Fruit fly (Drosophila melanogaster) whole organism, embryonic: Measurements from ENCODE around the gene CG6168.
A peak's percentile ranks its signal among the peaks of the same experiment; 100 is the strongest.

ENCODE experiments used
- Abd-B ChIP-seq: fragments of 200-800 bp; sonication (Bioruptor generic); optimal IDR thresholded peaks from 2 replicates; lab custom pipeline; 2018; ENCODE audit warnings: missing biosample characterization, mild to moderate bottlenecking, missing genetic modification characterization, moderate library complexity
- B-H2 ChIP-seq: fragments of 200-800 bp; sonication (Bioruptor generic); optimal IDR thresholded peaks from 2 replicates; lab custom pipeline; 2018; ENCODE audit warnings: missing biosample characterization, mild to moderate bottlenecking, missing genetic modification characterization
- CG1024 ChIP-seq: fragments of 200-800 bp; sonication (Bioruptor generic); IDR thresholded peaks from 2 replicates; pipeline ENCODE4 v1.3.6; 2022; ENCODE audit warnings: missing biosample characterization, missing genetic modification characterization
- CG11695 ChIP-seq: fragments of 200-800 bp; sonication (Bioruptor generic); IDR thresholded peaks from 3 replicates; pipeline ENCODE4 v1.3.6; 2022; ENCODE audit warnings: missing biosample characterization, missing genetic modification characterization
- CG13894 ChIP-seq: fragments of 200-800 bp; sonication (Bioruptor generic); optimal IDR thresholded peaks from 3 replicates; lab custom pipeline; 2018; ENCODE audit warnings: missing biosample characterization, mild to moderate bottlenecking, missing genetic modification characterization, moderate library complexity
- CG15073 ChIP-seq: fragments of 200-800 bp; sonication (Bioruptor generic); optimal IDR thresholded peaks from 2 replicates; lab custom pipeline; 2016; ENCODE audit warnings: missing biosample characterization, missing genetic modification characterization
- CG1647 ChIP-seq: fragments of 200-800 bp; sonication (Bioruptor generic); optimal IDR thresholded peaks from 3 replicates; lab custom pipeline; 2016; ENCODE audit warnings: missing biosample characterization, missing genetic modification characterization
- CG17328 ChIP-seq: fragments of 200-800 bp; sonication (Bioruptor generic); IDR thresholded peaks from 2 replicates; pipeline ENCODE4 v1.3.6; 2022; ENCODE audit warnings: missing biosample characterization, missing genetic modification characterization
- CG2116 ChIP-seq: fragments of 200-800 bp; sonication (Bioruptor generic); optimal IDR thresholded peaks from 3 replicates; lab custom pipeline; 2018; ENCODE audit warnings: missing biosample characterization, mild to moderate bottlenecking, missing genetic modification characterization
- CG30403 ChIP-seq: fragments of 200-800 bp; sonication (Bioruptor generic); optimal IDR thresholded peaks from 3 replicates; lab custom pipeline; 2016; ENCODE audit warnings: missing biosample characterization, missing genetic modification characterization
- CG32532 ChIP-seq: fragments of 200-800 bp; sonication (Bioruptor generic); IDR thresholded peaks from 2 replicates; pipeline ENCODE4 v1.3.6; 2022; ENCODE audit warnings: missing biosample characterization, missing genetic modification characterization
- CG3847 ChIP-seq: fragments of 200-800 bp; sonication (Bioruptor generic); IDR thresholded peaks from 2 replicates; pipeline ENCODE4 v1.3.6; 2022; ENCODE audit warnings: missing biosample characterization, missing genetic modification characterization
- CG43689 ChIP-seq: fragments of 200-800 bp; sonication (Bioruptor generic); IDR thresholded peaks from 2 replicates; pipeline ENCODE4 v1.3.6; 2022; ENCODE audit warnings: missing biosample characterization, missing genetic modification characterization
- CG5953 ChIP-seq: fragments of 200-800 bp; sonication (Bioruptor generic); IDR thresholded peaks from 2 replicates; pipeline ENCODE4 v1.3.6; 2022; ENCODE audit warnings: missing biosample characterization, missing genetic modification characterization
- CG6683 ChIP-seq: fragments of 200-800 bp; sonication (Bioruptor generic); optimal IDR thresholded peaks from 2 replicates; lab custom pipeline; 2017; ENCODE audit warnings: missing biosample characterization, mild to moderate bottlenecking, missing genetic modification characterization, missing genetic modification reagents
- CG6765 ChIP-seq: fragments of 200-800 bp; sonication (Bioruptor generic); optimal IDR thresholded peaks from 3 replicates; lab custom pipeline; 2017; ENCODE audit warnings: missing biosample characterization, mild to moderate bottlenecking, missing genetic modification characterization
- CG6791 ChIP-seq: fragments of 200-800 bp; sonication (Bioruptor generic); IDR thresholded peaks from 3 replicates; pipeline ENCODE4 v1.3.6; 2022; ENCODE audit warnings: missing biosample characterization, missing genetic modification characterization; ENCODE audit not compliant: partially characterized antibody
- CG7556 ChIP-seq: fragments of 200-800 bp; sonication (Bioruptor generic); optimal IDR thresholded peaks from 2 replicates; lab custom pipeline; 2017; ENCODE audit warnings: missing biosample characterization, mild to moderate bottlenecking, missing genetic modification characterization
- CG7786 ChIP-seq: fragments of 200-800 bp; sonication (Bioruptor generic); optimal IDR thresholded peaks from 2 replicates; lab custom pipeline; 2016; ENCODE audit warnings: missing biosample characterization, missing genetic modification characterization
- CG9817 ChIP-seq: fragments of 200-800 bp; sonication (Bioruptor generic); optimal IDR thresholded peaks from 2 replicates; lab custom pipeline; 2018; ENCODE audit warnings: missing biosample characterization, mild to moderate bottlenecking, missing genetic modification characterization, moderate library complexity
- CHES-1-like ChIP-seq: fragments of 200-800 bp; sonication (Bioruptor generic); optimal IDR thresholded peaks from 2 replicates; lab custom pipeline; 2016; ENCODE audit warnings: missing biosample characterization, missing genetic modification characterization
- CTCF ChIP-seq: fragments of 200-800 bp; sonication (Bioruptor generic); optimal IDR thresholded peaks from 2 replicates; lab custom pipeline; 2017; ENCODE audit warnings: missing biosample characterization, mild to moderate bottlenecking, missing genetic modification characterization, moderate library complexity
- D19B ChIP-seq: fragments of 200-800 bp; sonication (Bioruptor generic); optimal IDR thresholded peaks from 2 replicates; lab custom pipeline; 2017; ENCODE audit warnings: missing biosample characterization, mild to moderate bottlenecking, missing genetic modification characterization
- Fer3 ChIP-seq: fragments of 200-800 bp; sonication (Bioruptor generic); optimal IDR thresholded peaks from 2 replicates; lab custom pipeline; 2018; ENCODE audit warnings: missing biosample characterization, mild to moderate bottlenecking, missing genetic modification characterization, moderate library complexity
- Gsc ChIP-seq: fragments of 200-800 bp; sonication (Bioruptor generic); IDR thresholded peaks from 2 replicates; pipeline ENCODE4 v1.3.6; 2022; ENCODE audit warnings: missing biosample characterization, missing genetic modification characterization
- HHEX ChIP-seq: fragments of 200-800 bp; sonication (Bioruptor generic); optimal IDR thresholded peaks from 3 replicates; lab custom pipeline; 2017; ENCODE audit warnings: missing biosample characterization, mild to moderate bottlenecking, missing genetic modification characterization, missing genetic modification reagents
- Hr78 ChIP-seq, 2 experiments: fragments of 200-800 bp in 1 of 2; fragments of >200 bp in 1 of 2; sonication (Bioruptor generic) in 1 of 2; optimal IDR thresholded peaks; 2 replicates each; lab custom pipeline; 2017 to 2019; ENCODE audit warnings: missing biosample characterization in 2 of 2, missing genetic modification characterization in 2 of 2, mild to moderate bottlenecking in 1 of 2, moderate library complexity in 1 of 2
- Lim3 ChIP-seq: fragments of 200-800 bp; sonication (Bioruptor generic); IDR thresholded peaks from 2 replicates; pipeline ENCODE4 v1.3.6; 2022; ENCODE audit warnings: missing biosample characterization, missing genetic modification characterization
- Opbp ChIP-seq: fragments of 200-800 bp; sonication (Bioruptor generic); IDR thresholded peaks from 3 replicates; pipeline ENCODE4 v1.3.6; 2022; ENCODE audit warnings: missing biosample characterization, missing genetic modification characterization; ENCODE audit not compliant: partially characterized antibody
- PHDP ChIP-seq: fragments of 200-800 bp; sonication (Bioruptor generic); optimal IDR thresholded peaks from 3 replicates; lab custom pipeline; 2018; ENCODE audit warnings: missing biosample characterization, mild to moderate bottlenecking, missing genetic modification characterization, moderate library complexity
- Trl ChIP-seq, 3 experiments: fragments of >200 bp in 2 of 3; fragments of 200-800 bp in 1 of 3; sonication (Bioruptor generic) in 1 of 3; optimal IDR thresholded peaks; 2 replicates in 1 of 3; 3 replicates in 2 of 3; lab custom pipeline; 2016 to 2017; ENCODE audit warnings: missing biosample characterization in 1 of 3, missing genetic modification characterization in 1 of 3
- crol ChIP-seq: fragments of 200-800 bp; sonication (Bioruptor generic); IDR thresholded peaks from 2 replicates; pipeline ENCODE4 v1.3.6; 2022; ENCODE audit warnings: missing biosample characterization, missing genetic modification characterization
- crp ChIP-seq, 2 experiments: fragments of 200-800 bp; sonication (Bioruptor generic); optimal IDR thresholded peaks; 2 replicates in 1 of 2; 3 replicates in 1 of 2; lab custom pipeline; 2017; ENCODE audit warnings: missing biosample characterization in 2 of 2, missing genetic modification characterization in 2 of 2, mild to moderate bottlenecking in 1 of 2, moderate library complexity in 1 of 2
- disco-r ChIP-seq: fragments of 200-800 bp; sonication (Bioruptor generic); optimal IDR thresholded peaks from 2 replicates; lab custom pipeline; 2016; ENCODE audit warnings: missing biosample characterization, missing genetic modification characterization
- fd96Cb ChIP-seq: fragments of 200-800 bp; sonication (Bioruptor generic); optimal IDR thresholded peaks from 2 replicates; lab custom pipeline; 2018; ENCODE audit warnings: missing biosample characterization, mild to moderate bottlenecking, missing genetic modification characterization, moderate library complexity
- grau ChIP-seq: fragments of 200-800 bp; optimal IDR thresholded peaks from 3 replicates; lab custom pipeline; 2019; ENCODE audit warnings: missing biosample characterization, mild to moderate bottlenecking, missing genetic modification characterization, moderate library complexity
- gt ChIP-seq: fragments of 200-800 bp; sonication (Bioruptor generic); IDR thresholded peaks from 2 replicates; pipeline ENCODE4 v1.3.6; 2022; ENCODE audit warnings: missing biosample characterization, missing genetic modification characterization
- lbe ChIP-seq: fragments of 200-800 bp; sonication (Bioruptor generic); optimal IDR thresholded peaks from 2 replicates; lab custom pipeline; 2016; ENCODE audit warnings: missing biosample characterization, mild to moderate bottlenecking, missing genetic modification characterization
- lmd ChIP-seq: fragments of 200-800 bp; sonication (Bioruptor generic); IDR thresholded peaks from 2 replicates; pipeline ENCODE4 v1.3.6; 2022; ENCODE audit warnings: missing biosample characterization, missing genetic modification characterization
- oc ChIP-seq: fragments of 200-800 bp; sonication (Bioruptor generic); optimal IDR thresholded peaks from 2 replicates; lab custom pipeline; 2018; ENCODE audit warnings: missing biosample characterization, mild to moderate bottlenecking, missing genetic modification characterization, moderate library complexity
- onecut ChIP-seq: fragments of 200-800 bp; sonication (Bioruptor generic); IDR thresholded peaks from 2 replicates; pipeline ENCODE4 v1.3.6; 2022; ENCODE audit warnings: missing biosample characterization, missing genetic modification characterization
- pho ChIP-seq: fragments of 200-800 bp; sonication (Bioruptor generic); optimal IDR thresholded peaks from 2 replicates; lab custom pipeline; 2016; ENCODE audit warnings: missing biosample characterization, missing genetic modification characterization
- phol ChIP-seq: fragments of 200-800 bp; sonication (Bioruptor generic); optimal IDR thresholded peaks from 3 replicates; lab custom pipeline; 2018; ENCODE audit warnings: missing biosample characterization, mild to moderate bottlenecking, missing genetic modification characterization, moderate library complexity
- ranshi ChIP-seq: fragments of 200-800 bp; sonication (Bioruptor generic); IDR thresholded peaks from 2 replicates; pipeline ENCODE4 v1.3.6; 2022; ENCODE audit warnings: missing biosample characterization, missing genetic modification characterization
- sd ChIP-seq: fragments of 200-800 bp; sonication (Bioruptor generic); optimal IDR thresholded peaks from 3 replicates; lab custom pipeline; 2018; ENCODE audit warnings: missing biosample characterization, mild to moderate bottlenecking, missing genetic modification characterization, moderate library complexity
- sr ChIP-seq: fragments of 200-800 bp; sonication (Bioruptor generic); IDR thresholded peaks from 3 replicates; pipeline ENCODE4 v1.3.6; 2022; ENCODE audit warnings: missing biosample characterization, missing genetic modification characterization
- ssp ChIP-seq: fragments of 200-800 bp; sonication (Bioruptor generic); IDR thresholded peaks from 2 replicates; pipeline ENCODE4 v1.3.6; 2022; ENCODE audit warnings: missing biosample characterization, missing genetic modification characterization
- unc-4 ChIP-seq: fragments of 200-800 bp; sonication (Bioruptor generic); IDR thresholded peaks from 2 replicates; pipeline ENCODE4 v1.3.6; 2022; ENCODE audit warnings: missing biosample characterization, missing genetic modification characterization; ENCODE audit not compliant: partially characterized antibody
- vfl ChIP-seq: fragments of 200-800 bp; sonication (Bioruptor generic); optimal IDR thresholded peaks from 2 replicates; lab custom pipeline; 2016; ENCODE audit warnings: missing biosample characterization, missing genetic modification characterization

The CG6168 gene

DNA sequence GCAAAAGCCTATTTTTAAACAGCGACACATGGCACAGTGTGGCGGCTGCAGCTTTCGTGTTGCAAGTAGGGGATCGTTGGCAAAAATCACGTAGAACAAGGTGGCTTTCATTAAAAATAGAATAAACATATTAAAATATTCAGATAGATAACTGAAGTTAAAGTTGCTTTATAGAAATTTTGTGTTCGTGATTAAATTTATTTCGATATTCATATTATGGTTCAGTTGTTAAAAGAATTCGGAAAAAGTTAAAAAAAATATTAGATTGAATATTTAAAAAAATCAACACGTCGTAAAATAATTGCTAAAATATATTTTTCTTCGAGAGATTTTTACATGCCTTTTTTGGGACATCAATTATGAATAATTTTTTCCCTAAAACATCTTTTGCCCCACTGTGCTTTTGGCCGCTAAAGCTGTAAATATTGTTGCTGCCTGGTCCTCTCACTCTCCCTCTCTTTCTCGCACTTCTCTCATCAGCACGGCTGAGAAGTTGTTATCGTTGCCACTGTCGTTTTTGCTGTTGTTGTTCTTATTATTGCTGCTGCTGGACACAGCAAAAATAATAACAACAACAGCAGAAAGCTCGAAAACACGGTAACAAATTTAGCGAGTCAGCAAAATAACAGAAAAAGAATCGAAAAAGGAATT lies 25.2 kb downstream of the CG6168 start (continued):
- TF ChIP-seq CHES-1-like (GFP tag; lab: Kevin White, UChicago), result peak; percentile 34
- TF ChIP-seq D19B (GFP tag; lab: Kevin White, UChicago), result peak; percentile 69
- peak; percentile 56 for TF ChIP-seq CG43689 (GFP tag; lab: Robert Waterston, UW)
- TF ChIP-seq CG13894 (tag; lab: Kevin White, UChicago), result no peak
- peak in 1 of 2 experiments; percentile 81 for TF ChIP-seq Hr78 (GFP tag; optimal IDR thresholded peaks at IDR 0.05; lab: Kevin White, UChicago)
- TF ChIP-seq CG30403 (GFP tag; lab: Kevin White, UChicago), result peak; percentile 96
- TF ChIP-seq CG5953 (GFP tag; lab: Robert Waterston, UW), result peak; percentile 60
- peak; percentile 99 for TF ChIP-seq CG7556 (GFP tag; lab: Kevin White, UChicago)
- peak; percentile 93 for TF ChIP-seq grau (tag; lab: Kevin White, UChicago)
- no peak for TF ChIP-seq Lim3
- peak; percentile 81 for TF ChIP-seq CG6683
- peak; percentile 72 for TF ChIP-seq CG3847 (GFP tag; lab: Robert Waterston, UW)
- peak; percentile 84 for TF ChIP-seq CG32532 (GFP tag; lab: Robert Waterston, UW)
- TF ChIP-seq Fer3, result peak; percentile 72
- TF ChIP-seq Opbp (GFP tag; lab: Robert Waterston, UW), result no peak
- TF ChIP-seq CG11695 (GFP tag; lab: Robert Waterston, UW), result peak; percentile 90
- peak; percentile 60 to 75 for TF ChIP-seq Trl (optimal IDR thresholded peaks at IDR 0.05; lab: Kevin White, UChicago)
- peak; percentile 57 for TF ChIP-seq Trl (GFP tag; optimal IDR thresholded peaks at IDR 0.05; lab: Kevin White, UChicago)
- TF ChIP-seq CG1024 (GFP tag; lab: Robert Waterston, UW), result peak; percentile 52
- TF ChIP-seq ssp, result peak; percentile 59
- peak; percentile 93 for TF ChIP-seq phol
- TF ChIP-seq ranshi, result peak; percentile 56
- peak; percentile 69; the same call in 1 of the 2 replicates for TF ChIP-seq onecut (GFP tag; lab: Robert Waterston, UW)
- TF ChIP-seq fd96Cb (tag; lab: Kevin White, UChicago), result peak; percentile 88
- TF ChIP-seq CG15073 (GFP tag; lab: Kevin White, UChicago), result peak; percentile 64
- TF ChIP-seq pho (GFP tag; lab: Kevin White, UChicago), result peak; percentile 84
- peak; percentile 74 for TF ChIP-seq CG9817 (tag; lab: Kevin White, UChicago)
- TF ChIP-seq B-H2 (GFP tag; lab: Kevin White, UChicago), result no peak
- peak; percentile 37 for TF ChIP-seq CG1647 (GFP tag; lab: Kevin White, UChicago)
- TF ChIP-seq CTCF, result peak; percentile 45
- peak; percentile 84 for TF ChIP-seq CG17328
- peak; percentile 6; the same call in 1 of the 3 replicates for TF ChIP-seq sr (GFP tag; lab: Robert Waterston, UW)
- no peak for TF ChIP-seq CG6791
- peak; percentile 88 for TF ChIP-seq Abd-B
- TF ChIP-seq oc (tag; lab: Kevin White, UChicago), result peak; percentile 55
- TF ChIP-seq CG6765 (GFP tag; lab: Kevin White, UChicago), result peak; percentile 91
- TF ChIP-seq vfl (GFP tag; lab: Kevin White, UChicago), result peak; percentile 49
- TF ChIP-seq crol (GFP tag; lab: Robert Waterston, UW), result 0 out of 2 replicates have a peak, but pooled peaks have one; percentile 9
- TF ChIP-seq CG7786 (GFP tag; lab: Kevin White, UChicago), result peak; percentile 70
- TF ChIP-seq sd (tag; lab: Kevin White, UChicago), result peak; percentile 41
- TF ChIP-seq Gsc (GFP tag; lab: Robert Waterston, UW), result no peak
- peak; percentile 65 for TF ChIP-seq CG2116 (GFP tag; lab: Kevin White, UChicago)
- no peak for TF ChIP-seq unc-4
- TF ChIP-seq crp (GFP tag; optimal IDR thresholded peaks at IDR 0.05; lab: Kevin White, UChicago), result peak in 1 of 2 experiments; percentile 58
- peak; percentile 50; the same call in 1 of the 2 replicates for TF ChIP-seq gt
- peak; percentile 82 for TF ChIP-seq HHEX (GFP tag; lab: Kevin White, UChicago)
- peak; percentile 45 for TF ChIP-seq disco-r
- TF ChIP-seq PHDP (tag; lab: Kevin White, UChicago), result peak; percentile 87
- TF ChIP-seq lbe (GFP tag; lab: Kevin White, UChicago), result no peak
- peak; percentile 83 for TF ChIP-seq lmd
